Fruit fly (Drosophila melanogaster) whole organism, embryonic: ENCODE results near the gene heix.

Experiments used
- Aef1 ChIP-seq: fragments of 200-800 bp; sonication (Bioruptor generic); IDR thresholded peaks from 3 replicates; pipeline ENCODE4 v1.3.6; 2022; ENCODE audit warnings: missing biosample characterization, missing genetic modification characterization
- Bdp1 ChIP-seq: fragments of 200-800 bp; sonication (Bioruptor generic); optimal IDR thresholded peaks from 3 replicates; lab custom pipeline; 2016; ENCODE audit warnings: missing biosample characterization, missing genetic modification characterization
- C15 ChIP-seq: fragments of 200-800 bp; sonication (Bioruptor generic); IDR thresholded peaks from 3 replicates; pipeline ENCODE4 v1.3.6; 2022; ENCODE audit warnings: missing biosample characterization, missing genetic modification characterization
- CG10209 ChIP-seq: fragments of 200-800 bp; sonication (Bioruptor generic); optimal IDR thresholded peaks from 3 replicates; lab custom pipeline; 2017; ENCODE audit warnings: missing biosample characterization, mild to moderate bottlenecking, missing genetic modification characterization, missing genetic modification reagents
- CG10267 ChIP-seq: fragments of 200-800 bp; sonication (Bioruptor generic); optimal IDR thresholded peaks from 2 replicates; lab custom pipeline; 2018; ENCODE audit warnings: missing biosample characterization, mild to moderate bottlenecking, missing genetic modification characterization, moderate library complexity
- CG11093 ChIP-seq: fragments of 200-800 bp; sonication (Bioruptor generic); IDR thresholded peaks from 3 replicates; pipeline ENCODE4 v1.3.6; 2022; ENCODE audit warnings: missing biosample characterization, missing genetic modification characterization
- CG14965 ChIP-seq: fragments of 200-800 bp; sonication (Bioruptor generic); optimal IDR thresholded peaks from 2 replicates; lab custom pipeline; 2016; ENCODE audit warnings: missing biosample characterization, missing genetic modification characterization, borderline replicate concordance
- CG15479 ChIP-seq: fragments of 200-800 bp; sonication (Bioruptor generic); optimal IDR thresholded peaks from 3 replicates; lab custom pipeline; 2019; ENCODE audit warnings: missing biosample characterization, mild to moderate bottlenecking, missing genetic modification characterization, moderate library complexity
- CG17359 ChIP-seq: fragments of 200-800 bp; sonication (Bioruptor generic); optimal IDR thresholded peaks from 3 replicates; lab custom pipeline; 2018; ENCODE audit warnings: missing biosample characterization, mild to moderate bottlenecking, missing genetic modification characterization, moderate library complexity
- CG2116 ChIP-seq: fragments of 200-800 bp; sonication (Bioruptor generic); optimal IDR thresholded peaks from 3 replicates; lab custom pipeline; 2018; ENCODE audit warnings: missing biosample characterization, mild to moderate bottlenecking, missing genetic modification characterization
- CG2712 ChIP-seq: fragments of 200-800 bp; optimal IDR thresholded peaks from 3 replicates; lab custom pipeline; 2019; ENCODE audit warnings: missing biosample characterization, mild to moderate bottlenecking, missing genetic modification characterization, moderate library complexity
- CG2875 ChIP-seq: fragments of 200-800 bp; sonication (Bioruptor generic); optimal IDR thresholded peaks from 2 replicates; lab custom pipeline; 2017; ENCODE audit warnings: missing biosample characterization, mild to moderate bottlenecking, missing genetic modification characterization, missing genetic modification reagents
- CG2889 ChIP-seq: fragments of 200-800 bp; sonication (Bioruptor generic); IDR thresholded peaks from 3 replicates; pipeline ENCODE4 v1.3.6; 2022; ENCODE audit warnings: missing biosample characterization, missing genetic modification characterization
- CG3065 ChIP-seq: fragments of 200-800 bp; sonication (Bioruptor generic); optimal IDR thresholded peaks from 2 replicates; lab custom pipeline; 2016; ENCODE audit warnings: missing biosample characterization, missing genetic modification characterization
- CG33557 ChIP-seq: fragments of 200-800 bp; sonication (Bioruptor generic); optimal IDR thresholded peaks from 2 replicates; lab custom pipeline; 2019; ENCODE audit warnings: missing biosample characterization, mild to moderate bottlenecking, missing genetic modification characterization, moderate library complexity
- CG4424 ChIP-seq: fragments of 200-800 bp; sonication (Bioruptor generic); optimal IDR thresholded peaks from 3 replicates; lab custom pipeline; 2016; ENCODE audit warnings: missing biosample characterization, missing genetic modification characterization
- CG9797 ChIP-seq: fragments of 200-800 bp; sonication (Bioruptor generic); optimal IDR thresholded peaks from 3 replicates; lab custom pipeline; 2018; ENCODE audit warnings: missing biosample characterization, mild to moderate bottlenecking, missing genetic modification characterization
- CrebB ChIP-seq: fragments of 200-800 bp; sonication (Bioruptor generic); optimal IDR thresholded peaks from 3 replicates; lab custom pipeline; 2018; ENCODE audit warnings: missing biosample characterization, mild to moderate bottlenecking, missing genetic modification characterization
- Hmx ChIP-seq: fragments of 200-800 bp; sonication (Bioruptor generic); optimal IDR thresholded peaks from 2 replicates; lab custom pipeline; 2016; ENCODE audit warnings: missing biosample characterization, missing genetic modification characterization
- NC2α ChIP-seq: fragments of 200-800 bp; sonication (Bioruptor generic); optimal IDR thresholded peaks from 2 replicates; lab custom pipeline; 2016; ENCODE audit warnings: missing biosample characterization, missing genetic modification characterization
- Rx ChIP-seq: fragments of 200-800 bp; sonication (Bioruptor generic); IDR thresholded peaks from 2 replicates; pipeline ENCODE4 v1.3.6; 2022; ENCODE audit warnings: missing biosample characterization, missing genetic modification characterization
- Sry-β ChIP-seq: fragments of 200-800 bp; sonication (Bioruptor generic); optimal IDR thresholded peaks from 2 replicates; lab custom pipeline; 2018; ENCODE audit warnings: missing biosample characterization, mild to moderate bottlenecking, missing genetic modification characterization, moderate library complexity
- Ssrp ChIP-seq: fragments of 200-800 bp; sonication (Bioruptor generic); optimal IDR thresholded peaks from 2 replicates; lab custom pipeline; 2018; ENCODE audit warnings: missing biosample characterization, mild to moderate bottlenecking, missing genetic modification characterization, moderate library complexity
- Taf1 ChIP-seq: fragments of 200-800 bp; sonication (Bioruptor generic); IDR thresholded peaks from 2 replicates; pipeline ENCODE4 v1.3.6; 2022; ENCODE audit warnings: missing biosample characterization, missing genetic modification characterization
- Xrp1 ChIP-seq: fragments of 200-800 bp; sonication (Bioruptor generic); IDR thresholded peaks from 2 replicates; pipeline ENCODE4 v1.3.6; 2022; ENCODE audit warnings: missing biosample characterization, missing genetic modification characterization
- bbx ChIP-seq: fragments of 200-800 bp; sonication (Bioruptor generic); IDR thresholded peaks from 2 replicates; pipeline ENCODE4 v1.3.6; 2022; ENCODE audit warnings: missing biosample characterization, missing genetic modification characterization; ENCODE audit not compliant: partially characterized antibody
- bigmax ChIP-seq: fragments of 200-800 bp; sonication (Bioruptor generic); optimal IDR thresholded peaks from 2 replicates; lab custom pipeline; 2018; ENCODE audit warnings: missing biosample characterization, mild to moderate bottlenecking, missing genetic modification characterization
- br ChIP-seq: fragments of >200 bp; optimal IDR thresholded peaks from 2 replicates; lab custom pipeline; 2017
- cas ChIP-seq: fragments of 200-800 bp; sonication (Bioruptor generic); IDR thresholded peaks from 2 replicates; pipeline ENCODE4 v1.3.6; 2022; ENCODE audit warnings: missing biosample characterization, missing genetic modification characterization
- caup ChIP-seq: fragments of 200-800 bp; sonication (Bioruptor generic); optimal IDR thresholded peaks from 3 replicates; lab custom pipeline; 2017; ENCODE audit warnings: missing biosample characterization, mild to moderate bottlenecking, missing genetic modification characterization, moderate library complexity; ENCODE audit not compliant: severe bottlenecking
- chn ChIP-seq: fragments of 200-800 bp; sonication (Bioruptor generic); optimal IDR thresholded peaks from 2 replicates; lab custom pipeline; 2016; ENCODE audit warnings: missing biosample characterization, missing genetic modification characterization
- corto ChIP-seq: fragments of 200-800 bp; sonication (Bioruptor generic); optimal IDR thresholded peaks from 2 replicates; lab custom pipeline; 2016; ENCODE audit warnings: missing biosample characterization, mild to moderate bottlenecking, missing genetic modification characterization, moderate library complexity
- danr ChIP-seq: fragments of 200-800 bp; sonication (Bioruptor generic); IDR thresholded peaks from 2 replicates; pipeline ENCODE4 v1.3.6; 2022; ENCODE audit warnings: missing biosample characterization, missing genetic modification characterization
- dmrt99B ChIP-seq: fragments of 200-800 bp; sonication (Bioruptor generic); optimal IDR thresholded peaks from 2 replicates; lab custom pipeline; 2018; ENCODE audit warnings: missing biosample characterization, mild to moderate bottlenecking, missing genetic modification characterization, moderate library complexity
- ftz-f1 ChIP-seq: fragments of 200-800 bp; sonication (Bioruptor generic); optimal IDR thresholded peaks from 2 replicates; lab custom pipeline; 2016; ENCODE audit warnings: missing biosample characterization, missing genetic modification characterization
- gce ChIP-seq: fragments of 200-800 bp; sonication (Bioruptor generic); IDR thresholded peaks from 3 replicates; pipeline ENCODE4 v1.3.6; 2022; ENCODE audit warnings: missing biosample characterization, missing genetic modification characterization
- gsb ChIP-seq: fragments of 200-800 bp; sonication (Bioruptor generic); IDR thresholded peaks from 2 replicates; pipeline ENCODE4 v1.3.6; 2022; ENCODE audit warnings: missing biosample characterization, missing genetic modification characterization
- hbn ChIP-seq: fragments of 200-800 bp; sonication (Bioruptor generic); IDR thresholded peaks from 2 replicates; pipeline ENCODE4 v1.3.6; 2022; ENCODE audit warnings: missing biosample characterization, missing genetic modification characterization; ENCODE audit not compliant: partially characterized antibody
- ind ChIP-seq: fragments of 200-800 bp; sonication (Bioruptor generic); optimal IDR thresholded peaks from 3 replicates; lab custom pipeline; 2016; ENCODE audit warnings: missing biosample characterization, missing genetic modification characterization
- insv ChIP-seq, 2 experiments: fragments of 200-800 bp; sonication (Bioruptor generic); optimal IDR thresholded peaks; 3 replicates each; lab custom pipeline; 2016 to 2018; ENCODE audit warnings: missing biosample characterization in 2 of 2, missing genetic modification characterization in 2 of 2
- lov ChIP-seq, 2 experiments: fragments of 200-800 bp in 1 of 2; fragments of >200 bp in 1 of 2; sonication (Bioruptor generic) in 1 of 2; IDR thresholded peaks in 1 of 2; optimal IDR thresholded peaks in 1 of 2; 2 replicates in 1 of 2; 3 replicates in 1 of 2; pipeline versions ENCODE4 v1.3.6 to Lab custom; 2017 to 2022; ENCODE audit warnings: missing biosample characterization in 1 of 2, missing genetic modification characterization in 1 of 2
- oc ChIP-seq: fragments of 200-800 bp; sonication (Bioruptor generic); optimal IDR thresholded peaks from 2 replicates; lab custom pipeline; 2018; ENCODE audit warnings: missing biosample characterization, mild to moderate bottlenecking, missing genetic modification characterization, moderate library complexity
- repo ChIP-seq: fragments of 200-800 bp; sonication (Bioruptor generic); optimal IDR thresholded peaks from 2 replicates; lab custom pipeline; 2016; ENCODE audit warnings: missing biosample characterization, missing genetic modification characterization
- rib ChIP-seq: fragments of 200-800 bp; sonication (Bioruptor generic); IDR thresholded peaks from 2 replicates; pipeline ENCODE4 v1.3.6; 2022; ENCODE audit warnings: missing biosample characterization, missing genetic modification characterization
- sc ChIP-seq, 3 experiments: fragments of >200 bp in 2 of 3; fragments of 200-800 bp in 1 of 3; sonication (Bioruptor generic) in 1 of 3; optimal IDR thresholded peaks; 2 replicates in 2 of 3; 3 replicates in 1 of 3; lab custom pipeline; 2017; ENCODE audit warnings: mild to moderate bottlenecking in 1 of 3, missing biosample characterization in 1 of 3, missing genetic modification characterization in 1 of 3, missing genetic modification reagents in 1 of 3
- sd ChIP-seq: fragments of 200-800 bp; sonication (Bioruptor generic); optimal IDR thresholded peaks from 3 replicates; lab custom pipeline; 2018; ENCODE audit warnings: missing biosample characterization, mild to moderate bottlenecking, missing genetic modification characterization, moderate library complexity
- shn ChIP-seq: fragments of 200-800 bp; sonication (Bioruptor generic); optimal IDR thresholded peaks from 3 replicates; lab custom pipeline; 2016; ENCODE audit warnings: missing biosample characterization, missing genetic modification characterization
- sna ChIP-seq: fragments of 200-800 bp; sonication (Bioruptor generic); IDR thresholded peaks from 2 replicates; pipeline ENCODE4 v1.3.6; 2022; ENCODE audit warnings: missing biosample characterization, missing genetic modification characterization; ENCODE audit not compliant: partially characterized antibody
- z ChIP-seq: fragments of 200-800 bp; sonication (Bioruptor generic); IDR thresholded peaks from 3 replicates; pipeline ENCODE4 v1.3.6; 2022; ENCODE audit warnings: missing biosample characterization, missing genetic modification characterization

Gene heix

dm6 chr2L:16329102-16329520 lies 29.5 kb upstream of the heix start, which contains the start of gene mRpL4 (continued):
- TF ChIP-seq sc (optimal IDR thresholded peaks at IDR 0.05; lab: Kevin White, UChicago) = no peak
- peak; percentile 13 for TF ChIP-seq sc (GFP tag; optimal IDR thresholded peaks at IDR 0.05; lab: Kevin White, UChicago)
- TF ChIP-seq Hmx (GFP tag; lab: Kevin White, UChicago) = no peak
- peak; percentile 79 for TF ChIP-seq CG2712 (tag; lab: Kevin White, UChicago)
- TF ChIP-seq Aef1 = peak; percentile 57; the same call in 2 of the 3 replicates
- peak; percentile 99 for TF ChIP-seq hbn (GFP tag; lab: Robert Waterston, UW)
- no peak for TF ChIP-seq insv (GFP tag; optimal IDR thresholded peaks at IDR 0.05; lab: Kevin White, UChicago)
- TF ChIP-seq oc (tag; lab: Kevin White, UChicago) = peak; percentile 33
- peak; percentile 48 for TF ChIP-seq CG3065
- TF ChIP-seq CG2116 (GFP tag; lab: Kevin White, UChicago) = peak; percentile 87
- TF ChIP-seq CG10267 (tag; lab: Kevin White, UChicago) = peak; percentile 67
- no peak for TF ChIP-seq CG14965
- TF ChIP-seq Ssrp (tag; lab: Kevin White, UChicago) = peak; percentile 42
- no peak for TF ChIP-seq ftz-f1 (GFP tag; lab: Kevin White, UChicago)
- no peak for TF ChIP-seq corto (GFP tag; lab: Kevin White, UChicago)
- TF ChIP-seq dmrt99B (tag; lab: Kevin White, UChicago) = no peak
- TF ChIP-seq lov (optimal IDR thresholded peaks at IDR 0.05; lab: Kevin White, UChicago) = no peak
- peak; percentile 58; the same call in 1 of the 3 replicates for TF ChIP-seq lov (GFP tag; IDR thresholded peaks at IDR 0.05; lab: Robert Waterston, UW)
- TF ChIP-seq Xrp1 = peak; percentile 74
- TF ChIP-seq br (lab: Kevin White, UChicago) = no peak
- TF ChIP-seq CrebB (tag; lab: Kevin White, UChicago) = no peak
- TF ChIP-seq bigmax = no peak
- peak; percentile 4 for TF ChIP-seq CG33557 (GFP tag; lab: Kevin White, UChicago)
- peak; percentile 14; the same call in 1 of the 2 replicates for TF ChIP-seq gsb (GFP tag; lab: Robert Waterston, UW)
- no peak for TF ChIP-seq CG9797
- TF ChIP-seq caup = no peak
- peak; percentile 24 for TF ChIP-seq repo (GFP tag; lab: Kevin White, UChicago)
- no peak for TF ChIP-seq CG17359
- peak; percentile 80 for TF ChIP-seq chn
- TF ChIP-seq cas (GFP tag; lab: Robert Waterston, UW) = peak; percentile 64; the same call in 1 of the 2 replicates
- peak; percentile 18; the same call in 1 of the 3 replicates for TF ChIP-seq CG11093
- peak; percentile 66 for TF ChIP-seq Rx
- peak; percentile 75 for TF ChIP-seq ind (GFP tag; lab: Kevin White, UChicago)
- TF ChIP-seq CG2889 (GFP tag; lab: Robert Waterston, UW) = 0 out of 3 replicates have a peak, but pooled peaks have one; percentile 42
- TF ChIP-seq z (GFP tag; lab: Robert Waterston, UW) = no peak
- TF ChIP-seq rib (GFP tag; lab: Robert Waterston, UW) = no peak
- TF ChIP-seq CG2875 = peak; percentile 32
- peak; percentile 42 for TF ChIP-seq CG10209
- TF ChIP-seq CG4424 = peak; percentile 77
- no peak for TF ChIP-seq sd (tag; lab: Kevin White, UChicago)
- peak; percentile 60; the same call in 2 of the 3 replicates for TF ChIP-seq gce (GFP tag; lab: Robert Waterston, UW)
- TF ChIP-seq bbx (GFP tag; lab: Robert Waterston, UW) = peak; percentile 99
- TF ChIP-seq Bdp1 (GFP tag; lab: Kevin White, UChicago) = peak; percentile 62
- no peak for TF ChIP-seq danr (GFP tag; lab: Robert Waterston, UW)
- TF ChIP-seq CG15479 = no peak
- TF ChIP-seq NC2α = peak; percentile 13
- peak; percentile 76 for TF ChIP-seq shn (GFP tag; lab: Kevin White, UChicago)
- TF ChIP-seq Taf1 (GFP tag; lab: Robert Waterston, UW) = peak; percentile 49; the same call in 1 of the 2 replicates
- 0 out of 3 replicates have a peak, but pooled peaks have one; percentile 26 for TF ChIP-seq C15
- TF ChIP-seq sna (GFP tag; lab: Robert Waterston, UW) = peak; percentile 99
- peak; percentile 49 for TF ChIP-seq Sry-β (GFP tag; lab: Kevin White, UChicago)
